Worm (Caenorhabditis elegans): ENCODE results near the gene R05H5.7.
A peak's percentile ranks its signal among the peaks of the same experiment; 100 is the strongest.

Gene R05H5.7

DNA sequence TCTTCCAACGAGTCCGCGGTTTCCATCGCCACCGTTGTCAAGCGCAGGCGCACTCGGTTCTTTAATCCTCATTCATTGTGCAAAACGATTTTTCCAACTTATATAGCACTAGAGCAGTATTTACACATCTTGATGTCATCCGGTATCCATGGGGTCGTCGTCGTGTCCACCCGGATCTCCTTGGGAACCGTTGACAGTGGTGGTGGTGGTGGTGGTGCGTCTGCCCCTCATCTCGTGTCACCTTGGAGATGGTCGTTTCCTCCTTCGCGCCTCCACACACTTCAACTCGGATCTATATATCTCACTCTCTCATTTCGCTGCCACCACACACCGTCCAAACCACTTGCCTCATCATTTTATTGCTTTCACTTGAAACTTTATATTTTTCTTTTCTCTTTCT is 29.5 kb upstream of the R05H5.7 start:
- TF ChIP-seq Y105C5A.15 (GFP tag; IDR thresholded peaks at IDR 0.05) (no peak), nhr-11 (tag; optimal IDR thresholded peaks at IDR 0.05) (peak; percentile 24)

- no peak for TF ChIP-seq hlh-30 (tag; optimal IDR thresholded peaks at IDR 0.05; ENCODE audit: insufficient read depth)
- TF ChIP-seq aha-1 (tag): peak; percentile 66
Measured at ce11 chrII:10164137-10164536, 28.2 kb upstream of the R05H5.7 start.

ce11 chrII:10166365-10166764 is 25.9 kb upstream of the R05H5.7 start:
- TF ChIP-seq unc-62 (GFP tag; optimal IDR thresholded peaks at IDR 0.05 in 1 of 2) (peak in 1 of 2 experiments; percentile 29), unc-62 (tag; optimal IDR thresholded peaks at IDR 0.05) (no peak), sdz-12 (GFP tag; optimal IDR thresholded peaks at IDR 0.05) (no peak), hlh-11 (tag; optimal IDR thresholded peaks at IDR 0.05) (no peak)

ce11 chrII:10167731-10168130 is 24.6 kb upstream of the R05H5.7 start:
- TF ChIP-seq fkh-10 (GFP tag; optimal IDR thresholded peaks at IDR 0.05) (no peak), madf-5 (GFP tag; IDR thresholded peaks at IDR 0.05) (no peak), Y48G9A.11 (GFP tag; IDR thresholded peaks at IDR 0.05) (no peak), ceh-82 (tag; optimal IDR thresholded peaks at IDR 0.05) (no peak), ztf-7 (tag; optimal IDR thresholded peaks at IDR 0.05) (no peak), ces-1 (GFP tag; optimal IDR thresholded peaks at IDR 0.05) (no peak), lin-13 (GFP tag; optimal IDR thresholded peaks at IDR 0.05) (no peak), mxl-2 (GFP tag; conservative IDR thresholded peaks at IDR 0.05) (no peak), egl-43 (GFP tag; IDR thresholded peaks at IDR 0.05) (no peak), nhr-102 (tag; optimal IDR thresholded peaks at IDR 0.05) (no peak), zag-1 (tag; optimal IDR thresholded peaks at IDR 0.05) (no peak), aha-1 (tag) (no peak)

DNA sequence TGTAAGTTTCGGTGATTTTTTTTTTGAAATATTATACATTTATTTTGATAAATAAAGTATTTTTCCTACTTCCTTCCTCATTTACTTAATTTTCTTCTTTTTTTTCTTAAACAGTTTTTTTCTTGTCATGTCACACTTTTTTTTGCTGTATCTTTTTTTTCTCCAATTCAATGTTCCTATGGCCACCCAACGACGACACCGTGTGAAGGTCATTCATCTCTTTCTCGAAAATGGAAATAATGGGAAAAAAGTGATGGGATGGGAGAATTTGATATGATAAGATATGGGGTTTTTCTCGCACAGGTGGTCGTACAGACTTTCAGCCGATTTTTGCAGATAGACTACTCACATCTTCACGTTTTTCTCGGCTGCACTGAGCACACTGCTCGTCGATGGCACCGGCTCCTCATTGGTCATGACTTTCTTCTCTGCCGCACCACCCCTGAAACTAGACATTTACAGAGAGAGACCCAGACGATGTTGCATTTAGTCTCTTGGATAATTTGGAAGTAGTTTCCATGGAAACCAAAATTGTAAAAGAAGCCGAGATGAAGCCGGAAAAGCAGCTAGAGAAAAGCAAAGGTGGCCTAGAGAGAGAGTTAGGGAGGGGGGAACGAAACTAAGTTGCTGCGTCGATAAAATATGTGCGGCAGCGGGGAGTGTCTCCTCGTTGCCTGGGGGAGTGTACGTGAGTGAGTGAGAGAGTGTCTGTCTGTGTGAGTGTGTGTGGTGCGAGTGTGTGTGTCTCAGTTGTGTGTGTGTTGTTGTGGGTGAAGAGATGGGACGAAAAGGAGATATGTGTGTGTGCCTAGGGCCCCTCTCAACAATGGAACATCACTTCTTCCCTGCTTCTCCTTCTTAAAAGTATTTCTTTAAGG is 23.2 kb upstream of the R05H5.7 start, which contains the start of gene daf-19:
TSS of gene daf-19 (minus strand) at position 442 of the 878 bp plus-strand sequence.
- TF ChIP-seq cey-2 (tag; optimal IDR thresholded peaks at IDR 0.05; ENCODE audit: borderline replicate concordance, insufficient read depth) (peak; percentile 68), lin-1 (GFP tag; IDR thresholded peaks at IDR 0.05) (no peak; the same call in 1 of the 2 replicates), ZK546.5 (tag; optimal IDR thresholded peaks at IDR 0.05) (no peak), Y75B8A.6 (GFP tag; IDR thresholded peaks at IDR 0.05) (no peak), sdz-12 (GFP tag; optimal IDR thresholded peaks at IDR 0.05) (peak; percentile 47), hmg-1.1 (GFP tag; IDR thresholded peaks at IDR 0.05) (peak; percentile 79), vab-7 (GFP tag; IDR thresholded peaks at IDR 0.05) (no peak), nhr-77 (tag; optimal IDR thresholded peaks at IDR 0.05) (peak; percentile 48), nhr-237 (tag; optimal IDR thresholded peaks at IDR 0.05) (no peak), T26A8.4 (GFP tag; IDR thresholded peaks at IDR 0.05) (0 out of 2 replicates have a peak, but pooled peaks have one; percentile 56), nhr-111 (GFP tag; optimal IDR thresholded peaks at IDR 0.05) (no peak), dve-1 (tag; optimal IDR thresholded peaks at IDR 0.05; ENCODE audit: insufficient read depth) (peak; percentile 32), F10B5.3 (tag; optimal IDR thresholded peaks at IDR 0.05) (no peak), F37D6.2 (tag; optimal IDR thresholded peaks at IDR 0.05) (peak; percentile 50), R02D3.7 (tag; optimal IDR thresholded peaks at IDR 0.05) (no peak), snpc-1.2 (GFP tag; IDR thresholded peaks at IDR 0.05) (no peak), hlh-11 (tag; optimal IDR thresholded peaks at IDR 0.05) (peak; percentile 50), rbr-2 (tag; optimal IDR thresholded peaks at IDR 0.05) (peak; percentile 81), pha-4 (GFP tag; IDR thresholded peaks at IDR 0.05) (0 out of 2 replicates have a peak, but pooled peaks have one; percentile 13), pha-4 (tag; optimal IDR thresholded peaks at IDR 0.05) (no peak), mdl-1 (tag; optimal IDR thresholded peaks at IDR 0.05) (peak in 1 of 2 experiments; percentile 40), egl-43 (GFP tag; IDR thresholded peaks at IDR 0.05) (peak; percentile 71), lin-13 (GFP tag; optimal IDR thresholded peaks at IDR 0.05) (peak; percentile 14), nhr-6 (tag; optimal IDR thresholded peaks at IDR 0.05) (peak; percentile 32), F49E8.2 (tag; optimal IDR thresholded peaks at IDR 0.05; ENCODE audit: borderline replicate concordance) (no peak), dmd-6 (GFP tag; IDR thresholded peaks at IDR 0.05) (peak; percentile 42), Y105C5A.15 (GFP tag; IDR thresholded peaks at IDR 0.05) (no peak), daf-19 (GFP tag; conservative IDR thresholded peaks at IDR 0.05) (no peak), ama-1 (optimal IDR thresholded peaks at IDR 0.05) (peak; percentile 71)

Data from whole organism, L4 larva.